Fruit fly (Drosophila melanogaster) whole organism, prepupa: ENCODE results near the gene DppIII.

Source experiments
- Blimp-1 ChIP-seq: fragments of 200-800 bp; sonication (Bioruptor generic); optimal IDR thresholded peaks from 3 replicates; lab custom pipeline; 2017; ENCODE audit warnings: missing biosample characterization, missing genetic modification characterization, mild to moderate bottlenecking, moderate library complexity, missing genetic modification reagents
- CG10631 ChIP-seq: fragments of 200-800 bp; sonication (Bioruptor generic); optimal IDR thresholded peaks from 2 replicates; lab custom pipeline; 2016; ENCODE audit warnings: missing biosample characterization, missing genetic modification characterization
- CG10669 ChIP-seq: fragments of 200-800 bp; sonication (Bioruptor generic); optimal IDR thresholded peaks from 3 replicates; lab custom pipeline; 2018; ENCODE audit warnings: missing biosample characterization, mild to moderate bottlenecking, missing genetic modification characterization, moderate library complexity
- CG11294 ChIP-seq: fragments of 200-800 bp; sonication (Bioruptor generic); IDR thresholded peaks from 2 replicates; pipeline ENCODE4 v1.3.6; 2022; ENCODE audit warnings: missing biosample characterization, missing genetic modification characterization
- CG11762 ChIP-seq: fragments of 200-800 bp; sonication (Bioruptor generic); optimal IDR thresholded peaks from 3 replicates; lab custom pipeline; 2016; ENCODE audit warnings: missing biosample characterization, missing genetic modification characterization; ENCODE audit not compliant: insufficient read depth
- CG15336 ChIP-seq: fragments of 200-800 bp; sonication (Bioruptor generic); IDR thresholded peaks from 2 replicates; pipeline ENCODE4 v1.3.6; 2022; ENCODE audit warnings: missing biosample characterization, missing genetic modification characterization
- CG1621 ChIP-seq: fragments of 200-800 bp; sonication (Bioruptor generic); optimal IDR thresholded peaks from 3 replicates; lab custom pipeline; 2018; ENCODE audit warnings: missing biosample characterization, mild to moderate bottlenecking, missing genetic modification characterization
- CG16779 ChIP-seq: fragments of 200-800 bp; sonication (Bioruptor generic); optimal IDR thresholded peaks from 3 replicates; lab custom pipeline; 2017; ENCODE audit warnings: missing biosample characterization, mild to moderate bottlenecking, missing genetic modification characterization
- CG3032 ChIP-seq: fragments of 200-800 bp; optimal IDR thresholded peaks from 2 replicates; lab custom pipeline; 2019; ENCODE audit warnings: missing biosample characterization, mild to moderate bottlenecking, missing genetic modification characterization, moderate library complexity
- CG31627 ChIP-seq: fragments of 200-800 bp; sonication (Bioruptor generic); optimal IDR thresholded peaks from 3 replicates; lab custom pipeline; 2016; ENCODE audit warnings: missing biosample characterization, missing genetic modification characterization
- CG32006 ChIP-seq: fragments of 200-800 bp; sonication (Bioruptor generic); optimal IDR thresholded peaks from 3 replicates; lab custom pipeline; 2017; ENCODE audit warnings: missing biosample characterization, mild to moderate bottlenecking, missing genetic modification characterization
- CG34406 ChIP-seq: fragments of 200-800 bp; sonication (Bioruptor generic); optimal IDR thresholded peaks from 3 replicates; lab custom pipeline; 2016; ENCODE audit warnings: missing biosample characterization, missing genetic modification characterization
- CG3919 ChIP-seq: fragments of 200-800 bp; sonication (Bioruptor generic); optimal IDR thresholded peaks from 3 replicates; lab custom pipeline; 2016; ENCODE audit warnings: missing biosample characterization, missing genetic modification characterization
- CG4318 ChIP-seq: fragments of 200-800 bp; sonication (Bioruptor generic); optimal IDR thresholded peaks from 3 replicates; lab custom pipeline; 2017; ENCODE audit warnings: missing biosample characterization, mild to moderate bottlenecking, missing genetic modification characterization
- CG6163 ChIP-seq: fragments of 200-800 bp; sonication (Bioruptor generic); IDR thresholded peaks from 3 replicates; pipeline ENCODE4 v1.3.6; 2022; ENCODE audit warnings: missing biosample characterization, missing genetic modification characterization
- CG6276 ChIP-seq: fragments of 200-800 bp; sonication (Bioruptor generic); optimal IDR thresholded peaks from 2 replicates; lab custom pipeline; 2017; ENCODE audit warnings: missing biosample characterization, mild to moderate bottlenecking, missing genetic modification characterization
- CG6792 ChIP-seq: fragments of 200-800 bp; sonication (Bioruptor generic); optimal IDR thresholded peaks from 3 replicates; lab custom pipeline; 2016; ENCODE audit warnings: missing biosample characterization, missing genetic modification characterization
- CG6854 ChIP-seq: fragments of 200-800 bp; sonication (Bioruptor generic); optimal IDR thresholded peaks from 2 replicates; lab custom pipeline; 2017; ENCODE audit warnings: missing biosample characterization, mild to moderate bottlenecking, missing genetic modification characterization
- CG7368 ChIP-seq: fragments of 200-800 bp; sonication (Bioruptor generic); optimal IDR thresholded peaks from 3 replicates; lab custom pipeline; 2016; ENCODE audit warnings: missing biosample characterization, missing genetic modification characterization
- CG8119 ChIP-seq: fragments of 200-800 bp; sonication (Bioruptor generic); IDR thresholded peaks from 3 replicates; pipeline ENCODE4 v1.3.6; 2022; ENCODE audit warnings: missing biosample characterization, missing genetic modification characterization
- CG9139 ChIP-seq: fragments of 200-800 bp; sonication (Bioruptor generic); optimal IDR thresholded peaks from 3 replicates; lab custom pipeline; 2017; ENCODE audit warnings: missing biosample characterization, mild to moderate bottlenecking, missing genetic modification characterization
- Eip75B ChIP-seq: fragments of 200-800 bp; sonication (Bioruptor generic); optimal IDR thresholded peaks from 3 replicates; lab custom pipeline; 2016; ENCODE audit warnings: missing biosample characterization, missing genetic modification characterization
- Eip78C ChIP-seq: fragments of 200-800 bp; sonication (Bioruptor generic); peaks from one replicate; lab custom pipeline; 2016; ENCODE audit warnings: missing biosample characterization, missing genetic modification characterization
- Eip93F ChIP-seq: fragments of 200-800 bp; sonication (Bioruptor generic); optimal IDR thresholded peaks from 2 replicates; lab custom pipeline; 2016; ENCODE audit warnings: missing biosample characterization, mild to moderate bottlenecking, missing genetic modification characterization
- Ets21C ChIP-seq: fragments of 200-800 bp; sonication (Bioruptor generic); optimal IDR thresholded peaks from 3 replicates; lab custom pipeline; 2016; ENCODE audit warnings: missing biosample characterization, missing genetic modification characterization
- Ets96B ChIP-seq: fragments of 200-800 bp; optimal IDR thresholded peaks from 2 replicates; lab custom pipeline; 2019; ENCODE audit warnings: missing biosample characterization, mild to moderate bottlenecking, missing genetic modification characterization, moderate library complexity
- Gug ChIP-seq: fragments of 200-800 bp; sonication (Bioruptor generic); IDR thresholded peaks from 2 replicates; pipeline ENCODE4 v1.3.6; 2022; ENCODE audit warnings: missing biosample characterization, missing genetic modification characterization
- Hr38 ChIP-seq: sonication (Bioruptor generic); optimal IDR thresholded peaks from 2 replicates; lab custom pipeline; 2016; ENCODE audit warnings: missing biosample characterization, missing genetic modification characterization
- Hr39 ChIP-seq: fragments of 200-800 bp; sonication (Bioruptor generic); optimal IDR thresholded peaks from 2 replicates; lab custom pipeline; 2016; ENCODE audit warnings: missing biosample characterization, missing genetic modification characterization
- Lpt ChIP-seq: fragments of 200-800 bp; sonication (Bioruptor generic); optimal IDR thresholded peaks from 3 replicates; lab custom pipeline; 2016; ENCODE audit warnings: missing biosample characterization, missing genetic modification characterization
- OdsH ChIP-seq: fragments of 200-800 bp; sonication (Bioruptor generic); optimal IDR thresholded peaks from 3 replicates; lab custom pipeline; 2016; ENCODE audit warnings: missing biosample characterization, missing genetic modification characterization
- Smox ChIP-seq: fragments of 200-800 bp; sonication (Bioruptor generic); optimal IDR thresholded peaks from 3 replicates; lab custom pipeline; 2016; ENCODE audit warnings: missing biosample characterization, missing genetic modification characterization
- Sox102F ChIP-seq: fragments of 200-800 bp; sonication (Bioruptor generic); optimal IDR thresholded peaks from 2 replicates; lab custom pipeline; 2016; ENCODE audit warnings: missing biosample characterization, mild to moderate bottlenecking, missing genetic modification characterization
- Sox14 ChIP-seq: fragments of 200-800 bp; sonication (Bioruptor generic); optimal IDR thresholded peaks from 3 replicates; lab custom pipeline; 2016; ENCODE audit warnings: missing biosample characterization, missing genetic modification characterization
- Sox15 ChIP-seq: fragments of 200-800 bp; sonication (Bioruptor generic); optimal IDR thresholded peaks from 3 replicates; lab custom pipeline; 2016; ENCODE audit warnings: missing biosample characterization, missing genetic modification characterization
- acj6 ChIP-seq: fragments of 200-800 bp; sonication (Bioruptor generic); optimal IDR thresholded peaks from 3 replicates; lab custom pipeline; 2016; ENCODE audit warnings: missing biosample characterization, missing genetic modification characterization
- dac ChIP-seq: fragments of 200-800 bp; sonication (Bioruptor generic); optimal IDR thresholded peaks from 2 replicates; lab custom pipeline; 2017; ENCODE audit warnings: missing biosample characterization, mild to moderate bottlenecking, missing genetic modification characterization
- dsx ChIP-seq: fragments of 200-800 bp; optimal IDR thresholded peaks from 3 replicates; lab custom pipeline; 2019; ENCODE audit warnings: missing biosample characterization, mild to moderate bottlenecking, missing genetic modification characterization, moderate library complexity; ENCODE audit not compliant: poor library complexity, severe bottlenecking
- eg ChIP-seq: fragments of 200-800 bp; sonication (Bioruptor generic); IDR thresholded peaks from 3 replicates; pipeline ENCODE4 v1.3.6; 2022; ENCODE audit warnings: missing biosample characterization, missing genetic modification characterization
- esn ChIP-seq: fragments of 200-800 bp; sonication (Bioruptor generic); optimal IDR thresholded peaks from 2 replicates; lab custom pipeline; 2016; ENCODE audit warnings: missing biosample characterization, mild to moderate bottlenecking, missing genetic modification characterization, moderate library complexity
- fd85E ChIP-seq: fragments of 200-800 bp; sonication (Bioruptor generic); optimal IDR thresholded peaks from 3 replicates; lab custom pipeline; 2016; ENCODE audit warnings: missing biosample characterization, missing genetic modification characterization
- fkh ChIP-seq: fragments of 200-800 bp; sonication (Bioruptor generic); optimal IDR thresholded peaks from 3 replicates; lab custom pipeline; 2017; ENCODE audit warnings: missing biosample characterization, mild to moderate bottlenecking, missing genetic modification characterization, moderate library complexity
- lz ChIP-seq: fragments of 200-800 bp; sonication (Bioruptor generic); optimal IDR thresholded peaks from 3 replicates; lab custom pipeline; 2016; ENCODE audit warnings: missing biosample characterization, missing genetic modification characterization
- net ChIP-seq: fragments of 200-800 bp; sonication (Bioruptor generic); optimal IDR thresholded peaks from 3 replicates; lab custom pipeline; 2016; ENCODE audit warnings: missing biosample characterization, missing genetic modification characterization
- pdm3 ChIP-seq: fragments of 200-800 bp; sonication (Bioruptor generic); optimal IDR thresholded peaks from 3 replicates; lab custom pipeline; 2016; ENCODE audit warnings: missing biosample characterization, missing genetic modification characterization
- salr ChIP-seq, 2 experiments: fragments of 200-800 bp; sonication (Bioruptor generic); optimal IDR thresholded peaks; 3 replicates each; lab custom pipeline; 2016 to 2018; ENCODE audit warnings: missing biosample characterization in 2 of 2, missing genetic modification characterization in 2 of 2, mild to moderate bottlenecking in 1 of 2
- spab ChIP-seq: fragments of 200-800 bp; sonication (Bioruptor generic); optimal IDR thresholded peaks from 2 replicates; lab custom pipeline; 2017; ENCODE audit warnings: missing biosample characterization, mild to moderate bottlenecking, missing genetic modification characterization, missing genetic modification reagents
- ss ChIP-seq, 2 experiments: fragments of 200-800 bp; sonication (Bioruptor generic); optimal IDR thresholded peaks; 2 replicates in 1 of 2; 3 replicates in 1 of 2; lab custom pipeline; 2017 to 2018; ENCODE audit warnings: mild to moderate bottlenecking in 2 of 2, missing biosample characterization in 2 of 2, missing genetic modification characterization in 2 of 2, moderate library complexity in 1 of 2
- svp ChIP-seq: fragments of 200-800 bp; sonication (Bioruptor generic); peaks from one replicate; lab custom pipeline; 2016; ENCODE audit warnings: missing biosample characterization, missing genetic modification characterization
- topi ChIP-seq: fragments of 200-800 bp; sonication (Bioruptor generic); optimal IDR thresholded peaks from 3 replicates; lab custom pipeline; 2016; ENCODE audit warnings: missing biosample characterization, missing genetic modification characterization
- vri ChIP-seq: fragments of 200-800 bp; sonication (Bioruptor generic); optimal IDR thresholded peaks from 3 replicates; lab custom pipeline; 2016; ENCODE audit warnings: missing biosample characterization, mild to moderate bottlenecking, missing genetic modification characterization

DppIII gene

dm6 chr3R:8333768-8334470, 10.3 kb upstream of the DppIII start, which contains the start of gene Poxm:
Poxm (minus strand) TSS chr3R:8333792.
- TF ChIP-seq CG34406 (GFP tag; lab: Kevin White, UChicago) (peak; percentile 93), pdm3 (peak; percentile 96), Eip93F (peak; percentile 24), spab (GFP tag; lab: Kevin White, UChicago) (peak; percentile 95), Blimp-1 (GFP tag; lab: Kevin White, UChicago) (peak; percentile 89), CG7368 (GFP tag; lab: Kevin White, UChicago) (peak; percentile 93), CG6792 (GFP tag; lab: Kevin White, UChicago) (peak; percentile 96), vri (GFP tag; lab: Kevin White, UChicago) (peak; percentile 64), CG1621 (tag; lab: Kevin White, UChicago) (peak; percentile 76), esn (GFP tag; lab: Kevin White, UChicago) (peak; percentile 94), CG32006 (GFP tag; lab: Kevin White, UChicago) (peak; percentile 99), CG9139 (GFP tag; lab: Kevin White, UChicago) (peak; percentile 89), dsx (peak; percentile 95), Gug (GFP tag; lab: Robert Waterston, UW) (peak; percentile 92), CG4318 (GFP tag; lab: Kevin White, UChicago) (peak; percentile 98), dac (peak; percentile 95), CG11762 (GFP tag; lab: Kevin White, UChicago) (peak; percentile 94), Smox (GFP tag; lab: Kevin White, UChicago) (peak; percentile 90), fd85E (peak; percentile 60), Sox15 (GFP tag; lab: Kevin White, UChicago) (peak; percentile 95), Eip75B (GFP tag; lab: Kevin White, UChicago) (peak; percentile 90), CG10669 (peak; percentile 95), Sox14 (GFP tag; lab: Kevin White, UChicago) (peak; percentile 93), topi (GFP tag; lab: Kevin White, UChicago) (peak; percentile 94), fkh (GFP tag; lab: Kevin White, UChicago) (peak; percentile 78), CG6854 (GFP tag; lab: Kevin White, UChicago) (peak; percentile 85), CG16779 (peak; percentile 91), CG6276 (GFP tag; lab: Kevin White, UChicago) (peak; percentile 97), CG15336 (GFP tag; lab: Robert Waterston, UW) (peak; percentile 94), eg (GFP tag; lab: Robert Waterston, UW) (peak; percentile 91), Hr39 (peak; percentile 84), CG10631 (GFP tag; lab: Kevin White, UChicago) (peak; percentile 97), acj6 (peak; percentile 97), Lpt (GFP tag; lab: Kevin White, UChicago) (peak; percentile 96), CG6163 (peak; percentile 88), lz (GFP tag; lab: Kevin White, UChicago) (peak; percentile 95), Eip78C (GFP tag; lab: Kevin White, UChicago) (peak; percentile 99), CG3032 (peak; percentile 98), salr (GFP tag; optimal IDR thresholded peaks at IDR 0.05; lab: Kevin White, UChicago) (peak; percentile 72 to 98), ss (GFP tag; optimal IDR thresholded peaks at IDR 0.05; lab: Kevin White, UChicago) (peak; percentile 93 to 97), OdsH (peak; percentile 98), svp (GFP tag; lab: Kevin White, UChicago) (peak; percentile 96), Hr38 (no peak), CG3919 (GFP tag; lab: Kevin White, UChicago) (peak; percentile 98), Sox102F (GFP tag; lab: Kevin White, UChicago) (peak; percentile 87), Ets96B (peak; percentile 96), net (GFP tag; lab: Kevin White, UChicago) (peak; percentile 95), CG11294 (GFP tag; lab: Robert Waterston, UW) (peak; percentile 87), CG8119 (peak; percentile 97), CG31627 (GFP tag; lab: Kevin White, UChicago) (peak; percentile 90), Ets21C (GFP tag; lab: Kevin White, UChicago) (peak; percentile 82)
